Fruit fly (Drosophila melanogaster): Measurements from ENCODE around the gene CG32473.

The CG32473 gene

DNA sequence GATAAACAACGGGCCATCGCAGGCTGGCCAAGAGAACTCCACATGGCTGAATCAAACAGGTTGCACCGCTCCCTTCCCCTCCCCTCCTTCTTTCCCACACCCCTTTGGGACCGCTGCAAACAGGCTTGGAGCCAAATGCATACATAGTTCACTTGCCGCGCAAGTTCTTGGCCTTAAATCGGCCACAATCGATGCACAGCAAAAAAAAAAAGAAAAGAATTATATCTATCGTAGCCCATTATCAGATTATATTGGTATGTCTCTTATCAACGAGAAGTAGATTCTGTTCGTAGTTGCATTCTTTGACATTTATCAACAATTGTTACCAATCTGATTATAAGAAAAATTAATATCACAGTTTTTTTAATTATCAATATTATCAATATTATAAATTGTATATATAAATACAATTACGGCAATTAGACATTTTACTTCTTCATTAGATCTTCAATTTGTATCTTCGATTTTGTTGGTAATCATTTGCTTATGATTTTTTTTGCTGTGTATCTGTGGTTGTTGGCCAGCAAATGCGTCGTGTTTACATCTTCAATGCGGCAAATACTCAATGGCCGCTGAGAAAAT, 3.0 kb downstream of the CG32473 start (continued):
- TF ChIP-seq CG10959 (GFP tag; IDR thresholded peaks at IDR 0.05) (no peak), zen (tag; optimal IDR thresholded peaks at IDR 0.05) (no peak), psq (GFP tag; optimal IDR thresholded peaks at IDR 0.05) (no peak), fru (optimal IDR thresholded peaks at IDR 0.05) (no peak), h (optimal IDR thresholded peaks at IDR 0.05) (no peak), kay (GFP tag; optimal IDR thresholded peaks at IDR 0.05) (no peak), cato (GFP tag; optimal IDR thresholded peaks at IDR 0.05; ENCODE audit: borderline replicate concordance) (no peak), HmgD (GFP tag; optimal IDR thresholded peaks at IDR 0.05) (no peak), Poxn (GFP tag; IDR thresholded peaks at IDR 0.05) (no peak), tgo (GFP tag; IDR thresholded peaks at IDR 0.05) (peak; percentile 40; the same call in 1 of the 3 replicates), pzg (GFP tag; optimal IDR thresholded peaks at IDR 0.05) (no peak), crol (GFP tag; IDR thresholded peaks at IDR 0.05) (peak; percentile 70), ham (GFP tag; IDR thresholded peaks at IDR 0.05) (no peak), run (tag; optimal IDR thresholded peaks at IDR 0.05) (no peak), ssp (GFP tag; IDR thresholded peaks at IDR 0.05) (no peak), CG6854 (GFP tag; optimal IDR thresholded peaks at IDR 0.05) (no peak), Nf-YA (GFP tag; IDR thresholded peaks at IDR 0.05) (no peak), CG4820 (GFP tag; optimal IDR thresholded peaks at IDR 0.05) (peak; percentile 36), CG10431 (GFP tag; optimal IDR thresholded peaks at IDR 0.05) (peak; percentile 62), CG8359 (GFP tag; optimal IDR thresholded peaks at IDR 0.05; ENCODE audit: borderline replicate concordance) (no peak), CG13775 (GFP tag; optimal IDR thresholded peaks at IDR 0.05) (peak; percentile 3), lbe (GFP tag; optimal IDR thresholded peaks at IDR 0.05) (peak; percentile 62), jumu (GFP tag; optimal IDR thresholded peaks at IDR 0.05) (no peak), Hmr (GFP tag; optimal IDR thresholded peaks at IDR 0.05) (no peak), cwo (GFP tag; optimal IDR thresholded peaks at IDR 0.05) (no peak), CG17385 (GFP tag; optimal IDR thresholded peaks at IDR 0.05) (peak; percentile 48), CG17359 (tag; optimal IDR thresholded peaks at IDR 0.05) (peak; percentile 20), NfI (GFP tag; optimal IDR thresholded peaks at IDR 0.05) (no peak), CG10543 (GFP tag; optimal IDR thresholded peaks at IDR 0.05) (no peak), CG2678 (tag; optimal IDR thresholded peaks at IDR 0.05) (peak; percentile 72), CG4617 (GFP tag; optimal IDR thresholded peaks at IDR 0.05; ENCODE audit: borderline replicate concordance) (no peak), Gug (GFP tag; IDR thresholded peaks at IDR 0.05) (no peak), trh (GFP tag; optimal IDR thresholded peaks at IDR 0.05) (no peak), CG14050 (GFP tag; IDR thresholded peaks at IDR 0.05) (no peak), zfh2 (GFP tag; optimal IDR thresholded peaks at IDR 0.05) (no peak), Hr78 (GFP tag; optimal IDR thresholded peaks at IDR 0.05) (peak in 1 of 2 experiments; percentile 29), cas (GFP tag; IDR thresholded peaks at IDR 0.05) (no peak), danr (GFP tag; IDR thresholded peaks at IDR 0.05) (no peak), Jarid2 (GFP tag; optimal IDR thresholded peaks at IDR 0.05) (no peak), CG3838 (GFP tag; optimal IDR thresholded peaks at IDR 0.05) (no peak), CHES-1-like (GFP tag; optimal IDR thresholded peaks at IDR 0.05) (no peak), Aef1 (GFP tag; IDR thresholded peaks at IDR 0.05) (no peak), bab2 (GFP tag; optimal IDR thresholded peaks at IDR 0.05) (no peak), Deaf1 (tag; optimal IDR thresholded peaks at IDR 0.05) (no peak), Neu2 (GFP tag; optimal IDR thresholded peaks at IDR 0.05; ENCODE audit: borderline replicate concordance) (no peak), CG7271 (tag; optimal IDR thresholded peaks at IDR 0.05) (no peak), nmo (GFP tag; optimal IDR thresholded peaks at IDR 0.05) (peak; percentile 77), CG16813 (GFP tag; IDR thresholded peaks at IDR 0.05; ENCODE audit: partially characterized antibody) (no peak), Dek (tag; optimal IDR thresholded peaks at IDR 0.05) (no peak), CrebB (tag; optimal IDR thresholded peaks at IDR 0.05) (no peak), nerfin-1 (tag; optimal IDR thresholded peaks at IDR 0.05) (no peak)
